Worm (Caenorhabditis elegans): Measurements from ENCODE around the gene ssp-36.
"Not testable (repeated sequence)": the region's sequence is repeated elsewhere in the genome, so short reads cannot be mapped to it uniquely, and the experiment has no call there.

The ssp-36 gene

DNA sequence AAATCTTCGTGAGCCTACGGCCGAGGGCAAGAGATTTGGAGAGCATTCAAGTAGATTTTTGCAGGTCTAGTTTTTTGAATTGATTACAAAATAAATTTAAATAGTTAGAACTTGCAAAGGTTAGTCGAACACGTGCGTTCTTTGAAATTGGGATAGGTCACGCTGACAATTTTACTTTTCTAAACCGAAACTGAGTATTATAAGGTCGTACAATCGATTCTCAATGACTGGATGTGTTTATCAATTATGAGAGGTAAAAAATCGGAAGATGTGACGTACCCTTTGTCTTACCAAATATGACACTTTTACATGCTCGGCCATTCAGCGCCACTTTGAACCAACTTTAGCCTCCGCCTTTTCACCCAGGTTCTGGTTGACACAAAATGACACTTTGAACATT is 19.4 kb downstream of the ssp-36 start, which contains the start of gene C28D4.5:
Gene C28D4.5 (minus strand): TSS at position 101 of the 400 bp plus-strand sequence.
- TF ChIP-seq dao-5 (tag; optimal IDR thresholded peaks at IDR 0.05) = no peak
- TF ChIP-seq him-1 (tag; optimal IDR thresholded peaks at IDR 0.05) = no peak
- TF ChIP-seq W03F9.2 (tag; optimal IDR thresholded peaks at IDR 0.05) = no peak

DNA sequence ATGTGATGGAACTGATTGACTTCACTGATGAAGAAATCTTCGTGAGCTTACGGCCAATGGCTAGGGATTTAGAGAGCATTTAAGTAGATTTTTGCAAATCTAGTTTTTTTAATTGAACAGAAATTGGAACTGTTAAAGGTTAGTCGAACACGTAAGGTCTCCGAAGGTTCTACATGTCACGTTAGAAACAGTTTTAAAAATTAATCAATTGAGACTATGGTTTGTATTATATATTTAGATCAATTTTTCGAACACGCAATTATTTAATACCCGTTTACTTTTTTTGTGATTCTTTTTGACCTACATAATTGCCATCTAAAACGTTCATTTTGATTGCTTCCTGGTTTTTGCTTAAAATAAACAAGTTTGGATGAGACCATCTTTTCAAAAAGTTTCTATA is 21.2 kb downstream of the ssp-36 start, which contains the start of gene C28D4.4:
Gene C28D4.4 (minus strand): TSS at position 101 of the 400 bp plus-strand sequence.
- TF ChIP-seq W03F9.2 (tag; optimal IDR thresholded peaks at IDR 0.05) (no peak), dao-5 (tag; optimal IDR thresholded peaks at IDR 0.05) (no peak), him-1 (tag; optimal IDR thresholded peaks at IDR 0.05) (no peak)

ce11 chrIV:9742883-9743282 is 23.3 kb downstream of the ssp-36 start, which contains the start of gene C28D4.7:
Gene C28D4.7, minus strand, starts transcription at chrIV:9743147.
- TF ChIP-seq dao-5 (tag; optimal IDR thresholded peaks at IDR 0.05) (no peak), W03F9.2 (tag; optimal IDR thresholded peaks at IDR 0.05) (no peak), him-1 (tag; optimal IDR thresholded peaks at IDR 0.05) (no peak)

DNA sequence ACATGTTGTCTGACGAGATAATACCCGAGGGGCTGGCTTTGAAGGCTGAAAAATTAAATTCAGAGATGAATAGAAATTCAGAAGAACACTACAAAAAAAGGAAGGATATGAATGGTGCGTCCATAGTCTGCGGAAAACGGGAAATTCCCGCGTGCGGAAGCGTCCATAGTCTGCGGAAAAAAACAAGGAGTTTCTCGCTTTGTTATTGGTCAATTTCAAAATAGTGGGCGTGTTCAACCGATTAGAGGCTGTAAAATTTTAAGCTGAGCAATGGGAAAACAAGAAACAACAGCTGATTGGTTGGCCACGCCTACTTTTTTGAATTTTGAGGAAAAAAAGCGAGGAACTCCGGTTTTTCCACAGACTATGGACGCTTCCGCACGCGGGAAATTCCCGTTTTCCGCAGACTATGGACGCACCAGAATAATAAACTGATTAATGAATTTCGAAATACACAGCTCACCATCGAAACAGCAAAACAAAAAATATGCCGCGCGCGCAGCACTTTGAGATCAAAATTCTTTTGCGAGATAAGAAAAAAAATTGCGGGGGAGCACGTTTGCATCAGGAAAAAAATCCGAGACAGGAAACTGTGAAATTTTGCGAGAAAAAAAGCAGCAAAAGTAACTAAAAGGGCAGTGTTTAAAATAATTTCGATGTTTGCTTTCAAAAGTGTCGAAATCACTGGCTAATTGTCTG is 25.1 kb downstream of the ssp-36 start, which contains the start of gene gln-6:
Gene gln-6 (minus strand): TSS at position 51 of the 699 bp plus-strand sequence.
- TF ChIP-seq W03F9.2, dao-5, him-1 (tag; optimal IDR thresholded peaks at IDR 0.05): not testable (repeated sequence)

- TF ChIP-seq dao-5 (tag; optimal IDR thresholded peaks at IDR 0.05) (no peak), him-1 (tag; optimal IDR thresholded peaks at IDR 0.05) (no peak), W03F9.2 (tag; optimal IDR thresholded peaks at IDR 0.05) (no peak)
Observed at ce11 chrIV:9739001-9739400, 27.1 kb downstream of the ssp-36 start.

ce11 chrIV:9738194-9738593 is 28.0 kb downstream of the ssp-36 start, which contains the start of gene C28D4.10:
Gene C28D4.10, plus strand, starts transcription at chrIV:9738494.
- no peak for TF ChIP-seq W03F9.2 (tag; optimal IDR thresholded peaks at IDR 0.05)
- TF ChIP-seq dao-5 (tag; optimal IDR thresholded peaks at IDR 0.05) = no peak
- no peak for TF ChIP-seq him-1 (tag; optimal IDR thresholded peaks at IDR 0.05)

DNA sequence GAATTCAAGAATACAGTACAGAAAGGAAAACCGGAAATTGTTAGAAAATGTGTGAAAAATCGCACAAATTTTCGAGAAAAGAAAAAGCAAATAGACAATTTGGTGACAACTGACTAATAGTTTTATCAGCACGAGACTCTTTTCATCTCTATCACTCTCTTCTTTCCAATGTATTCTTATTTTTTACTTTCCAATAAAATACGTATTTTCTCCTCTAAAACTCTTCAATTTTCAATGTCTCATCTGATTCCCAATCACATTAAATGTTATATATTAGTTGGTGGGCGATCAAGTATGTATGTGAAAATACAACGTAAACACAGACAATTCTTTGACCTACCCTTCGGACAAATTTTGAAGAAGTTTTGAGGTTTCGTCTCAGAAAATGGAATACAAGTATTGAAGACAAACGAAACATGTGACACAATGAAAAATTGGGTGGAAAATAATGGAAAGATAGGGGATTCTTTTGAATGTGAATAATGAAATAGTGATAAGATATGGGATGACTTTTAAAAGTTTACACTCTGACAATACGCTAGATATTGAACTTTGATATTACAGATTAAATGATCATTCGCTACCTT is 28.9 kb downstream of the ssp-36 start, which contains the start of gene cka-1:
Gene cka-1 (minus strand): TSS at position 418 of the 587 bp plus-strand sequence.
- no peak for TF ChIP-seq dao-5 (tag; optimal IDR thresholded peaks at IDR 0.05)

DNA sequence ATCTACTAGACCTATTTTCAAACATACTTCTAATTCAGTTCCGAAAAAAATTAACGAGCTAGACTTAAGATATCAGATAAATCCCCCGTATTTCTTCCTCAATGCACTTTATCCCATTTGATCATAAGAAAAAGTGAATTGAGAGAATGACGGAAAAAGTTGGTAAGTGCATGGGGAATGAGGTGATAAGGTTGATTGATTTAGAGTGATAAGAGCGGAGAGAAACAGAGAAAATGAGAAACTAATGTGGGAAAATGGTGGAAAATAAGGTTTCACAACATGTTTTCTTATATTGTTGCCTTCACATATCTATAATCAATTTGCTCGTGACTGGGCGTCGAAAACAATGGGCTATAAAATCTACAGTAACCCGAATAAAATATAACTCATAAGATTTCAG is 30.4 kb downstream of the ssp-36 start:
- TF ChIP-seq W03F9.2 (tag; optimal IDR thresholded peaks at IDR 0.05) (peak; percentile 21), dao-5 (tag; optimal IDR thresholded peaks at IDR 0.05) (no peak), him-1 (tag; optimal IDR thresholded peaks at IDR 0.05) (no peak)

DNA sequence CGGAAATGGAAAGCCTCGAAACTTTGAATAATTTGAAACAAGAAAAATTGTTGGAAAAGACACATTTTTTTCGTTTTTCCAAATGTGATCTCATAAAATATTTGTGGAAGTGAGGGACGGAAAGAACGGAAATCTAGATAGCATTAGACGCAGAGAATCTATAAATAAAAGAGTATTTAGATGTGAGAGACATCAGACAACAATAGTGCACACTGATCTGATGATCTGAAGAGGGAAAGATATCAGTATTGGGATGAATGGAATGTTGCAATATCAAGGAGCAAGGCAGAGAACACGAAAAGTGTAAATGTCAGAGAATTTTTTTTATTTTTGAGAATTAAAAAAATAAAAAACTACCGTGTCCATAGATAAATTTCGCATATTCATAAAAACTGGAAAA is 31.3 kb downstream of the ssp-36 start:
- TF ChIP-seq dao-5 (tag; optimal IDR thresholded peaks at IDR 0.05) = no peak
- no peak for TF ChIP-seq W03F9.2 (tag; optimal IDR thresholded peaks at IDR 0.05)
- TF ChIP-seq him-1 (tag; optimal IDR thresholded peaks at IDR 0.05) = no peak

ce11 chrIV:9733904-9734303 is 32.2 kb downstream of the ssp-36 start:
- no peak for TF ChIP-seq him-1 (tag; optimal IDR thresholded peaks at IDR 0.05)
- peak; percentile 5 for TF ChIP-seq W03F9.2 (tag; optimal IDR thresholded peaks at IDR 0.05)
- TF ChIP-seq dao-5 (tag; optimal IDR thresholded peaks at IDR 0.05) = no peak

ce11 chrIV:9728376-9728775 is 37.8 kb downstream of the ssp-36 start, which contains the start of gene nhr-100:
Gene nhr-100, plus strand, starts transcription at chrIV:9728676.
- TF ChIP-seq dao-5 (tag; optimal IDR thresholded peaks at IDR 0.05) (no peak), W03F9.2 (tag; optimal IDR thresholded peaks at IDR 0.05) (no peak), him-1 (tag; optimal IDR thresholded peaks at IDR 0.05) (no peak)

DNA sequence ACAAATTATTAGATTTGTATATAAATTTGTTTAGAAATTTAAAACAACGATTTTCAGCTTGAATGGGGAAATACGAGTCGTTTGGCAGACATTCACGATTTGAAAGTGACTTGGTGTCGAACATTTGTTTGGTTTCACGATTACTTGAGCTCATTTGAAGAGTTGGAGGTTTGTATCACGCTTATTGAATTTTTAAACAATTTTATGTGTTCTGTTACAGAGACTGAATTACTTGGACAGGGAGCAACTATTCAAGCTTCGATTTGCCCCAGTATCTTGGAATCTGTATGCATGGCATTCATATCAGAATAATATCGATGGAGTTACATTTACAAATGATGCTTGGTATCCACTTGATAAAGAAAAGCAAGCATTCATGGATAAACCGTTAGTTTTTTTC is 38.9 kb downstream of the ssp-36 start:
- TF ChIP-seq dao-5 (tag; optimal IDR thresholded peaks at IDR 0.05) = no peak
- no peak for TF ChIP-seq W03F9.2 (tag; optimal IDR thresholded peaks at IDR 0.05)
- TF ChIP-seq him-1 (tag; optimal IDR thresholded peaks at IDR 0.05) = no peak

- TF ChIP-seq W03F9.2 (tag; optimal IDR thresholded peaks at IDR 0.05) = no peak
- TF ChIP-seq dao-5 (tag; optimal IDR thresholded peaks at IDR 0.05) = no peak
- no peak for TF ChIP-seq him-1 (tag; optimal IDR thresholded peaks at IDR 0.05)
Observed at ce11 chrIV:9725468-9725985, 40.6 kb downstream of the ssp-36 start.

- TF ChIP-seq W03F9.2 (tag; optimal IDR thresholded peaks at IDR 0.05) = no peak
- TF ChIP-seq him-1 (tag; optimal IDR thresholded peaks at IDR 0.05) = no peak
- TF ChIP-seq dao-5 (tag; optimal IDR thresholded peaks at IDR 0.05) = no peak
Observed at ce11 chrIV:9724948-9725347, 41.2 kb downstream of the ssp-36 start, which contains the start of the genes nhr-138 and C28D4.18. Gene nhr-138, plus strand, starts transcription at chrIV:9725251. Gene C28D4.18, plus strand, starts transcription at chrIV:9725280.
